Worm (Caenorhabditis elegans) whole organism, midembryonic: ENCODE data around the gene nspb-5.
"Not testable (repeated sequence)": the region's sequence is repeated elsewhere in the genome, so short reads cannot be mapped to it uniquely, and the experiment has no call there.

Experiments
- T22C8.4 ChIP-seq: fragments of 200-800 bp; sonication (Bioruptor generic); IDR thresholded peaks from 2 replicates; pipeline ENCODE4 v1.3.6; 2022; ENCODE audit warnings: missing genetic modification characterization, missing compliant biosample characterization
- cog-1 ChIP-seq: sonication (generic microtip); optimal IDR thresholded peaks from 2 replicates; lab custom pipeline; 2016; ENCODE audit warnings: missing genetic modification characterization, missing compliant biosample characterization
- flt-1 ChIP-seq: fragments of 200-800 bp; sonication (Bioruptor generic); IDR thresholded peaks from 2 replicates; pipeline ENCODE4 v1.3.6; 2022; ENCODE audit warnings: missing genetic modification characterization, missing compliant biosample characterization
- klf-2 ChIP-seq: fragments of 200-800 bp; sonication (Bioruptor generic); conservative IDR thresholded peaks from 2 replicates; pipeline ENCODE4 v1.3.6; 2022; ENCODE audit warnings: missing genetic modification reagents, missing genetic modification characterization, missing compliant biosample characterization
- med-1 ChIP-seq: sonication (generic microtip); optimal IDR thresholded peaks from 2 replicates; lab custom pipeline; 2017; ENCODE audit warnings: missing genetic modification characterization, mild to moderate bottlenecking, missing compliant biosample characterization, antibody characterized with exemption, missing genetic modification reagents; ENCODE audit not compliant: insufficient read depth
- ref-1 ChIP-seq: fragments of 200-800 bp; sonication (Bioruptor generic); conservative IDR thresholded peaks from 2 replicates; pipeline ENCODE4 v1.3.6; 2022; ENCODE audit warnings: missing genetic modification reagents, missing genetic modification characterization, missing compliant biosample characterization
- tab-1 ChIP-seq: fragments of 200-800 bp; sonication (Bioruptor generic); IDR thresholded peaks from 2 replicates; pipeline ENCODE4 v1.3.6; 2022; ENCODE audit warnings: missing genetic modification characterization, missing compliant biosample characterization
- ztf-23 ChIP-seq: fragments of 200-800 bp; sonication (Bioruptor generic); IDR thresholded peaks from 2 replicates; pipeline ENCODE4 v1.3.6; 2022; ENCODE audit warnings: missing genetic modification reagents, missing genetic modification characterization, missing compliant biosample characterization
- ztf-29 ChIP-seq: fragments of 200-800 bp; sonication (Bioruptor generic); IDR thresholded peaks from 2 replicates; pipeline ENCODE4 v1.3.6; 2022; ENCODE audit warnings: missing genetic modification reagents, missing genetic modification characterization, missing compliant biosample characterization

The nspb-5 gene

DNA sequence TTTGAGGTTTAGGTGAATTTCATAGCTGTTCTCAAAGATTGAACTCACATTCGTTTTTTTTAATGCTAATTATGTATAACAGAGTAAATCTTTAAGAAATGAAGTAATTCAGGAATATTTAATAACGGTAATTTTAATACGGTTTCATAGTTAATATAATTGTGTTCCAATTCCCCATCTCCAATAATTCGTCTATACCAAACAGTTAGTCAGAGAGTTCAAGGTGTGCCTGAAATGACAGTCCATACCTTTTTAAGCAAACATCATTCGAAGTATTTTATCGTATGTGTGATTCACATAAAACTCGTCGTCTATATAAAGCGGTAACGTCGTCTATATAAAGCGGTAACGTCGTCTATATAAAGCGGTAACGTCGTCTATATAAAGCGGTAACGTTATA is at the start of gene nspb-5:
Gene nspb-5, plus strand, starts transcription at position 301 of the 400 bp plus-strand sequence.
- TF ChIP-seq klf-2, flt-1, ref-1 (GFP tag; lab: Robert Waterston, UW): not testable (repeated sequence)

DNA sequence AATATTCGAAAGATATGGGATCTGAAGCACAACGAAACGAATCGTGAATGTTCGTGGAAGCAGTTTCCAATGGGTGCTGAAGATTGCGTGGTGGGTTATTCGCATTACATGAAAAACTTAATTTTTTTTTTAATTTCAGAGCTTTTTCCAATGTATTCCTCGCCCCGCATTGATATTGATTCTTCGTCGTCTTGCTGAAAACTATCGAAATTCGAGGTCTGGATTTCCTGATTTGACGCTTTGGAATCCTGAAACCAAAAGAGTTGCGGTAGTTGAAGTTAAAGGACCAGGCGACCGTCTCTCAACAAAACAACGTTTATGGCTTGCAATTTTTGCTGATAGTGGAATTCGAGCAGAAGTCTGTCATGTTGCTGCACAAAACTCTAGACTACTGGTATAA is 46.8 kb upstream of the nspb-5 start:
- TF ChIP-seq cog-1 (tag; lab: Kevin White, UChicago) (no peak), med-1 (no peak), tab-1 (no peak), klf-2 (GFP tag; lab: Robert Waterston, UW) (no peak), ztf-29 (GFP tag; lab: Robert Waterston, UW) (no peak), T22C8.4 (GFP tag; lab: Robert Waterston, UW) (no peak), ref-1 (GFP tag; lab: Robert Waterston, UW) (no peak), flt-1 (GFP tag; lab: Robert Waterston, UW) (no peak), ztf-23 (no peak)

ce11 chrIV:6554865-6555264 is 44.0 kb upstream of the nspb-5 start:
- TF ChIP-seq cog-1 (tag; lab: Kevin White, UChicago), result no peak
- no peak for TF ChIP-seq med-1
- TF ChIP-seq flt-1 (GFP tag; lab: Robert Waterston, UW), result no peak
- no peak for TF ChIP-seq ztf-23
- TF ChIP-seq ref-1 (GFP tag; lab: Robert Waterston, UW), result no peak
- no peak for TF ChIP-seq T22C8.4 (GFP tag; lab: Robert Waterston, UW)
- no peak for TF ChIP-seq klf-2 (GFP tag; lab: Robert Waterston, UW)
- TF ChIP-seq ztf-29 (GFP tag; lab: Robert Waterston, UW), result no peak
- TF ChIP-seq tab-1, result no peak

DNA sequence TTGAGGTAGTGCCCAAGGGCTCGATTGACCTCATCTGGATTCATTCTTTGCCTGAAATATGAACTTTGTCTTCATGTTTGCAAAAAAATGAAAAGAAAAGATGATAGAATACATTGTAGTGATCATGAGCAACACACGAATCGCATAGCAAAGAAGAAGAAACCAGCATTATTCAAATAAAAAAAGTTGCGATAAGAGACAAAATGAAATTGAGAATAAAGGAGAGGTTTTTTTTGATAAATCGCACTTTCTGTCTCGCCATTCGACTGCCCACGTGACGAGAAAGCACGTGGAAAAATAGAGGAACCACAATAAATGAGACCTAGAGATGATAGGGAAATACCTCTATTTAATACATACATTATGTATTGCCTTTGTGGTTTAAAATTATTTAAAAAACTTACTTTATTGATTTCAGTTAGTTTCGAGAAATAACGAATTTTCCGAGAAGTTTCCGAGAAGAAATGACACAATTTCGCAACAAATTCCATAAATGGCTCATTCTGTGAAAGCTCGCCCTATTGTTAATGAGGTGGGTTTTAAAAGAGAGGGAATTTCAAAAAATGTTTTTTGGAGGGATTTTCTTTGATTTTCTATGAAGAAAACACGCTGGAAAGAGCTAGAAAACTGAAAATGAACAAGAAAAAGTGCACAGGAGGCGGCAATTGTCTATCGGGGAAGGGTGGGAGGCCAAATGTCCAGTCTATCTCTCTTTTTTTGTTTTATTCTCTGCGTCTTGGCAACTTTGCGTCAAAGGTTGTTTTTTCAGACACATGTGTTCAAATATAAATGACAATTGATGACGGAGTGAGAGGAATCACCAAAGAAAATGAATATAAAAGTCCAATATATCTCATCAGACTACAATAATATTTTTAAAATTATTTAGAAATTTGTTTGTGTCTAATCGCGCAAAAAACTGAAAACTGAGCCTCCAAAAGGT is 43.2 kb upstream of the nspb-5 start, which contains the start of gene paqr-1:
Gene paqr-1, minus strand, starts transcription at position 51 of the 943 bp plus-strand sequence.
- TF ChIP-seq flt-1 (GFP tag; lab: Robert Waterston, UW), result no peak
- no peak for TF ChIP-seq ref-1 (GFP tag; lab: Robert Waterston, UW)
- TF ChIP-seq cog-1 (tag; lab: Kevin White, UChicago), result no peak
- TF ChIP-seq tab-1, result no peak
- no peak for TF ChIP-seq klf-2 (GFP tag; lab: Robert Waterston, UW)
- TF ChIP-seq T22C8.4 (GFP tag; lab: Robert Waterston, UW), result no peak
- TF ChIP-seq ztf-29 (GFP tag; lab: Robert Waterston, UW), result no peak

DNA sequence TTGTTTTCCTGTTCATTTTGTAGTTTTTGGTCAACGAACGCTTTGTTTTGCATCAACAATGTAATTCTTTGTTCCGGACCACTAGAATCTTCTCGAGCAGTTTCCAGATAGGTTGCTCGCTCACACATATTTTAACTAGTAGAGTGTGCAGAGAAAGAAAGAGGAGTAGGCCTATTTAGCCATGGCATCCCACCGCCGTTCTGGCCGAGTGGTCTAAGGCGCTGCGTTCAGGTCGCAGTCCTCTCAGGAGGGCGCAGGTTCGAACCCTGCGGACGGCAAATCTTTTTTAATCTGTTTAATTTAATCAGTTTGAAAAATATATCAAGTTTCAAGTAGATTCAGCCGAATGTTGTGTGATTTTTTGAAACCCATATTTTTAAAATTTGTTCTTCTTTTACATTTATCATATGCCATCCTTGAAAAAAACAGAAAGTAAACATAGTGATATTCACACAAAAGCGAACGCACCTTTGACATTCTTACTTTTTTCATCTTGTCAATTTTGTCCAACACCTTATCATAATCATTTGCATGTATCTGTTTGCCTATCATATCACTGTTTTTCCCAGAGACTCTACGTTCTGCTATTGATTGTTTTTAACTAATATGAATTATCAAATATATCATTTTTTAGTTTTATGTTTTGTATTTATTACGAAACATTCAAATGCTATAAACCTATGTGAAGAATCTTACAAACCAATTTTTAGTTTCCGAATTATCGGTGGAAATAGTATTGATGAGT is 42.0 kb upstream of the nspb-5 start, which contains the start of gene try-3:
Gene try-3, plus strand, starts transcription at position 532 of the 745 bp plus-strand sequence.
- TF ChIP-seq tab-1 (peak; percentile 85), cog-1 (tag; lab: Kevin White, UChicago) (peak; percentile 56), T22C8.4 (GFP tag; lab: Robert Waterston, UW) (peak; percentile 46; the same call in 1 of the 2 replicates), med-1 (peak; percentile 43), ztf-29 (GFP tag; lab: Robert Waterston, UW) (0 out of 2 replicates have a peak, but pooled peaks have one; percentile 46), klf-2 (GFP tag; lab: Robert Waterston, UW) (0 out of 2 replicates have a peak, but pooled peaks have one; percentile 59), flt-1 (GFP tag; lab: Robert Waterston, UW) (peak; percentile 92), ref-1 (GFP tag; lab: Robert Waterston, UW) (peak; percentile 71; the same call in 1 of the 2 replicates), ztf-23 (peak; percentile 84)

DNA sequence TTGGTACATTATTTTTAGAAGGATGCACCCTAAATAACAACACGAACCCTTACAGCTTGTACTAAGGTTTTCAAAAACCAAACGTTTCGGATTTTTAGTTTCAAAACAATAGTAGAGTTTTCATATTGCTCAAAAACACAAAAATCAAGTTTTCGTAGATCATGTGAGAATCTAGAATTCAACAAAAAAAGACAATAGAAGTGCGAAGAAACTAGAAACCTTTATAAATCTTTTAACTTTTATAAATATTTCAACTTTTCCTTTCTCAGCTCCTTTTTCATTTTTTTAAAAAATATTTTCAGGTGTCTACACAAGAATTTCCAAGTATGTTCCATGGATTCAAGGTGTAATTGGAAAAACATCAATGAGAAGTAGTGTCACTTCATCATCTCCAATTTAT is 38.4 kb upstream of the nspb-5 start, which contains the start of gene best-9:
Gene best-9, plus strand, starts transcription at position 301 of the 400 bp plus-strand sequence.
- TF ChIP-seq ztf-23, result no peak

ce11 chrIV:6562039-6562438 is 36.8 kb upstream of the nspb-5 start:
- TF ChIP-seq med-1 (no peak), T22C8.4 (GFP tag; lab: Robert Waterston, UW) (no peak), ztf-23 (no peak), tab-1 (no peak), ztf-29 (GFP tag; lab: Robert Waterston, UW) (no peak), flt-1 (GFP tag; lab: Robert Waterston, UW) (no peak), ref-1 (GFP tag; lab: Robert Waterston, UW) (no peak), cog-1 (tag; lab: Kevin White, UChicago) (no peak)

- TF ChIP-seq tab-1 (no peak), cog-1 (tag; lab: Kevin White, UChicago) (no peak), klf-2 (GFP tag; lab: Robert Waterston, UW) (no peak), T22C8.4 (GFP tag; lab: Robert Waterston, UW) (no peak), med-1 (no peak), ref-1 (GFP tag; lab: Robert Waterston, UW) (no peak)
Measured at ce11 chrIV:6565605-6566004, 33.2 kb upstream of the nspb-5 start.

ce11 chrIV:6572238-6572637 is 26.6 kb upstream of the nspb-5 start, which contains the start of gene bicd-1:
Gene bicd-1, minus strand, starts transcription at chrIV:6572338.
- TF ChIP-seq flt-1 (GFP tag; lab: Robert Waterston, UW) (no peak), T22C8.4 (GFP tag; lab: Robert Waterston, UW) (no peak), ref-1 (GFP tag; lab: Robert Waterston, UW) (no peak), ztf-29 (GFP tag; lab: Robert Waterston, UW) (no peak), cog-1 (tag; lab: Kevin White, UChicago) (no peak), klf-2 (GFP tag; lab: Robert Waterston, UW) (no peak), med-1 (no peak), tab-1 (no peak), ztf-23 (no peak)
